Worm (Caenorhabditis elegans): ENCODE data around the gene gcy-13.

DNA sequence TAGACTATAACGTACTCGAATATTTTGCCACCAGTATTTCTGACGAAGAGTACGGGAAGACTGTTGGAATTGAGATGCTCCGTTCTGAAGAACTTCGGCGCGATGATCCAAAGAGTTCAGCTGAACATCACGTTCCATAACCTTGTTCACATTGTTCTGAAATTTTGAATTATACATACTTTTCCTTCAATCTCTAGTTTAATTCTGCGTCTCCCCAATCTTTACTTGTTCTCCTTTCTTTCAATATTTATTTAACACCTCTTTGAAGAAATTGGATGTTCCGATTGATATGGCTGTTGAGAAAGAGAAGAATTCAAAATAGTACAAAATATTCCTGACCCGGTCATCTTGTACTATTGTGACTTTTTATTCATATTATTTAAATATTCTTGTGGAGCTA is 24.5 kb downstream of the gcy-13 start, which contains the start of gene F23H12.3:
- no peak for TF ChIP-seq lin-15B (tag; optimal IDR thresholded peaks at IDR 0.05)
- no peak for TF ChIP-seq nfya-1 (tag; optimal IDR thresholded peaks at IDR 0.05; ENCODE audit: insufficient read depth)
- TF ChIP-seq fos-1 (tag; optimal IDR thresholded peaks at IDR 0.05), result no peak
- TF ChIP-seq pqm-1 (tag; optimal IDR thresholded peaks at IDR 0.05), result no peak
- TF ChIP-seq nhr-11 (tag; optimal IDR thresholded peaks at IDR 0.05), result no peak
- TF ChIP-seq daf-12 (tag; optimal IDR thresholded peaks at IDR 0.05), result no peak
